Worm (Caenorhabditis elegans) whole organism, L4 larva: ENCODE results near the gene nhr-10.

Experiments
- D1046.2 ChIP-seq: fragments of 200-800 bp; sonication (Bioruptor generic); IDR thresholded peaks from 2 replicates; pipeline ENCODE4 v1.3.6; 2022; ENCODE audit warnings: missing genetic modification characterization, missing compliant biosample characterization
- F10B5.3 ChIP-seq: sonication (generic microtip); optimal IDR thresholded peaks from 2 replicates; lab custom pipeline; 2016; ENCODE audit warnings: mild to moderate bottlenecking, missing genetic modification characterization, missing compliant biosample characterization
- T20F7.1 ChIP-seq: fragments of 200-800 bp; sonication (Bioruptor generic); optimal IDR thresholded peaks from 2 replicates; lab custom pipeline; 2018; ENCODE audit warnings: mild to moderate bottlenecking, missing genetic modification characterization, missing compliant biosample characterization
- Y105C5A.15 ChIP-seq: fragments of 200-800 bp; sonication (Bioruptor generic); IDR thresholded peaks from 2 replicates; pipeline ENCODE4 v1.3.6; 2022; ENCODE audit warnings: missing genetic modification characterization, missing compliant biosample characterization
- Y48G9A.11 ChIP-seq: fragments of 200-800 bp; sonication (Bioruptor generic); IDR thresholded peaks from 2 replicates; pipeline ENCODE4 v1.3.6; 2022; ENCODE audit warnings: missing genetic modification reagents, missing genetic modification characterization, missing compliant biosample characterization
- Y5F2A.4 ChIP-seq: fragments of 200-800 bp; sonication (Bioruptor generic); optimal IDR thresholded peaks from 2 replicates; lab custom pipeline; 2018; ENCODE audit warnings: mild to moderate bottlenecking, missing genetic modification characterization, missing compliant biosample characterization
- ZK337.2 ChIP-seq: fragments of 200-800 bp; sonication (Bioruptor generic); IDR thresholded peaks from 2 replicates; pipeline ENCODE4 v1.3.6; 2022; ENCODE audit warnings: missing genetic modification reagents, missing genetic modification characterization, missing compliant biosample characterization
- aha-1 ChIP-seq: fragments of 150-350 bp; peaks from one replicate; lab custom pipeline; 2014; ENCODE audit warnings: missing biosample characterization, missing genetic modification characterization
- ceh-28 ChIP-seq: fragments of 150-350 bp; optimal IDR thresholded peaks from 2 replicates; lab custom pipeline; 2014; ENCODE audit warnings: missing biosample characterization, missing genetic modification reagents, missing genetic modification characterization
- ceh-62 ChIP-seq: sonication (generic microtip); optimal IDR thresholded peaks from 2 replicates; lab custom pipeline; 2017; ENCODE audit warnings: missing biosample characterization, missing genetic modification characterization
- ceh-82 ChIP-seq: sonication (generic microtip); optimal IDR thresholded peaks from 2 replicates; lab custom pipeline; 2017; ENCODE audit warnings: missing biosample characterization, missing genetic modification characterization
- ces-1 ChIP-seq: fragments of 150-350 bp; sonication (generic microtip); optimal IDR thresholded peaks from 4 replicates; lab custom pipeline; 2014; ENCODE audit warnings: missing biosample characterization, missing genetic modification reagents, missing genetic modification characterization
- cey-2 ChIP-seq: sonication (generic microtip); optimal IDR thresholded peaks from 3 replicates; lab custom pipeline; 2017; ENCODE audit warnings: missing genetic modification characterization, mild to moderate bottlenecking, missing compliant biosample characterization, antibody characterized with exemption, borderline replicate concordance; ENCODE audit not compliant: insufficient read depth
- ctbp-1 ChIP-seq: fragments of 200-800 bp; sonication (Bioruptor generic); IDR thresholded peaks from 2 replicates; pipeline ENCODE4 v1.3.6; 2022; ENCODE audit warnings: missing genetic modification reagents, missing genetic modification characterization, missing compliant biosample characterization
- daf-12 ChIP-seq: fragments of 150-350 bp; optimal IDR thresholded peaks from 2 replicates; lab custom pipeline; 2014; ENCODE audit warnings: missing biosample characterization, missing genetic modification reagents, missing genetic modification characterization
- daf-16 ChIP-seq, 3 experiments: sonication (generic microtip); optimal IDR thresholded peaks; 2 replicates each; lab custom pipeline; 2016 to 2017; ENCODE audit warnings: missing genetic modification characterization in 3 of 3, missing genetic modification reagents in 3 of 3, mild to moderate bottlenecking in 2 of 3, missing compliant biosample characterization in 2 of 3, missing biosample characterization in 1 of 3, moderate library complexity in 1 of 3
- daf-8 ChIP-seq: fragments of 200-800 bp; sonication (Bioruptor generic); IDR thresholded peaks from 2 replicates; pipeline ENCODE4 v1.3.6; 2022; ENCODE audit warnings: missing genetic modification characterization, missing compliant biosample characterization
- dmd-6 ChIP-seq: fragments of 200-800 bp; sonication (Bioruptor generic); IDR thresholded peaks from 2 replicates; pipeline ENCODE4 v1.3.6; 2022; ENCODE audit warnings: missing genetic modification reagents, missing genetic modification characterization, missing compliant biosample characterization
- dmd-8 ChIP-seq: fragments of 200-800 bp; sonication (Bioruptor generic); IDR thresholded peaks from 2 replicates; pipeline ENCODE4 v1.3.6; 2022; ENCODE audit warnings: missing genetic modification characterization, missing compliant biosample characterization
- dpl-1 ChIP-seq: fragments of 150-350 bp; optimal IDR thresholded peaks from 2 replicates; lab custom pipeline; 2014; ENCODE audit warnings: missing biosample characterization, missing genetic modification reagents, missing genetic modification characterization
- fos-1 ChIP-seq: fragments of 150-350 bp; optimal IDR thresholded peaks from 2 replicates; lab custom pipeline; 2014; ENCODE audit warnings: missing biosample characterization, missing genetic modification characterization
- hif-1 ChIP-seq, 2 experiments: sonication (generic microtip); optimal IDR thresholded peaks; 2 replicates each; lab custom pipeline; 2016 to 2017; ENCODE audit warnings: missing compliant biosample characterization in 2 of 2, missing genetic modification characterization in 2 of 2, missing genetic modification reagents in 2 of 2, missing genotype in 2 of 2, mild to moderate bottlenecking in 1 of 2
- hlh-11 ChIP-seq: fragments of 200-800 bp; sonication (Bioruptor generic); optimal IDR thresholded peaks from 2 replicates; lab custom pipeline; 2018; ENCODE audit warnings: mild to moderate bottlenecking, missing genetic modification characterization, missing compliant biosample characterization
- hlh-30 ChIP-seq: sonication (generic microtip); optimal IDR thresholded peaks from 2 replicates; lab custom pipeline; 2017; ENCODE audit warnings: antibody characterized with exemption, mild to moderate bottlenecking, missing genetic modification characterization, missing compliant biosample characterization; ENCODE audit not compliant: insufficient read depth
- hmg-1.1 ChIP-seq: fragments of 200-800 bp; sonication (Bioruptor generic); IDR thresholded peaks from 2 replicates; pipeline ENCODE4 v1.3.6; 2022; ENCODE audit warnings: missing genetic modification reagents, missing genetic modification characterization, missing compliant biosample characterization
- lin-38 ChIP-seq: fragments of 200-800 bp; sonication (Bioruptor generic); IDR thresholded peaks from 2 replicates; pipeline ENCODE4 v1.3.6; 2022; ENCODE audit warnings: missing genetic modification reagents, missing genetic modification characterization, missing compliant biosample characterization
- lin-39 ChIP-seq: fragments of 150-350 bp; optimal IDR thresholded peaks from 2 replicates; lab custom pipeline; 2014; ENCODE audit warnings: missing biosample characterization, missing genetic modification reagents, missing genetic modification characterization
- lsy-2 ChIP-seq, 2 experiments: fragments of 150-350 bp in 1 of 2; sonication (generic microtip) in 1 of 2; optimal IDR thresholded peaks; 2 replicates each; lab custom pipeline; 2014 to 2017; ENCODE audit warnings: missing biosample characterization in 2 of 2, missing genetic modification characterization in 2 of 2
- mdl-1 ChIP-seq, 2 experiments: fragments of 150-350 bp in 1 of 2; sonication (generic microtip) in 1 of 2; optimal IDR thresholded peaks; 2 replicates each; lab custom pipeline; 2014 to 2017; ENCODE audit warnings: missing biosample characterization in 2 of 2, missing genetic modification characterization in 2 of 2
- mdt-29 ChIP-seq: fragments of 200-800 bp; sonication (Bioruptor generic); IDR thresholded peaks from 2 replicates; pipeline ENCODE4 v1.3.6; 2022; ENCODE audit warnings: missing genetic modification reagents, missing genetic modification characterization, missing compliant biosample characterization
- mep-1 ChIP-seq: fragments of 150-350 bp; sonication (generic microtip); optimal IDR thresholded peaks from 3 replicates; lab custom pipeline; 2014; ENCODE audit warnings: missing biosample characterization, missing genetic modification characterization
- mxl-3 ChIP-seq: fragments of 200-800 bp; sonication (Bioruptor generic); optimal IDR thresholded peaks from 2 replicates; lab custom pipeline; 2018; ENCODE audit warnings: mild to moderate bottlenecking, missing genetic modification characterization, missing compliant biosample characterization
- nhr-102 ChIP-seq: sonication (generic microtip); optimal IDR thresholded peaks from 2 replicates; lab custom pipeline; 2016; ENCODE audit warnings: mild to moderate bottlenecking, missing genetic modification characterization, moderate library complexity, missing compliant biosample characterization
- nhr-11 ChIP-seq: fragments of 150-350 bp; optimal IDR thresholded peaks from 2 replicates; lab custom pipeline; 2014; ENCODE audit warnings: missing biosample characterization, missing genetic modification characterization
- nhr-111 ChIP-seq: fragments of 200-800 bp; sonication (Bioruptor generic); optimal IDR thresholded peaks from 2 replicates; lab custom pipeline; 2018; ENCODE audit warnings: mild to moderate bottlenecking, missing genetic modification characterization, missing compliant biosample characterization
- nhr-237 ChIP-seq: sonication (generic microtip); optimal IDR thresholded peaks from 2 replicates; lab custom pipeline; 2017; ENCODE audit warnings: missing biosample characterization, missing genetic modification characterization
- pqm-1 ChIP-seq: sonication (generic microtip); optimal IDR thresholded peaks from 2 replicates; lab custom pipeline; 2017; ENCODE audit warnings: missing biosample characterization, missing genetic modification characterization
- rbr-2 ChIP-seq: sonication (generic microtip); optimal IDR thresholded peaks from 2 replicates; lab custom pipeline; 2016; ENCODE audit warnings: missing genotype, missing genetic modification characterization, missing compliant biosample characterization
- saeg-2 ChIP-seq: fragments of 200-800 bp; sonication (Bioruptor generic); IDR thresholded peaks from 2 replicates; pipeline ENCODE4 v1.3.6; 2022; ENCODE audit warnings: missing genetic modification reagents, missing genetic modification characterization, missing compliant biosample characterization
- sdz-12 ChIP-seq: fragments of 200-800 bp; sonication (Bioruptor generic); optimal IDR thresholded peaks from 2 replicates; lab custom pipeline; 2018; ENCODE audit warnings: mild to moderate bottlenecking, missing genetic modification characterization, missing compliant biosample characterization
- skn-1 ChIP-seq: fragments of 150-350 bp; optimal IDR thresholded peaks from 2 replicates; lab custom pipeline; 2014; ENCODE audit warnings: missing biosample characterization, missing genetic modification characterization
- spr-1 ChIP-seq: sonication (generic microtip); optimal IDR thresholded peaks from 2 replicates; lab custom pipeline; 2016; ENCODE audit warnings: mild to moderate bottlenecking, missing genetic modification characterization, missing compliant biosample characterization
- unc-130 ChIP-seq: sonication (generic microtip); optimal IDR thresholded peaks from 2 replicates; lab custom pipeline; 2016; ENCODE audit warnings: missing genetic modification reagents, missing genetic modification characterization, missing compliant biosample characterization
- unc-39 ChIP-seq: sonication (generic microtip); optimal IDR thresholded peaks from 2 replicates; lab custom pipeline; 2017; ENCODE audit warnings: missing biosample characterization, missing genetic modification characterization
- unc-62 ChIP-seq, 3 experiments: fragments of 150-350 bp in 1 of 3; sonication (generic microtip); optimal IDR thresholded peaks in 2 of 3; peaks in 1 of 3; 1 replicate in 1 of 3; 2 replicates in 2 of 3; lab custom pipeline; 2014 to 2017; ENCODE audit warnings: missing biosample characterization in 3 of 3, missing genetic modification characterization in 3 of 3, missing genetic modification reagents in 3 of 3, missing genotype in 1 of 3
- vab-7 ChIP-seq: fragments of 200-800 bp; sonication (Bioruptor generic); IDR thresholded peaks from 2 replicates; pipeline ENCODE4 v1.3.6; 2022; ENCODE audit warnings: missing genetic modification reagents, missing genetic modification characterization, missing compliant biosample characterization
- zfp-2 ChIP-seq: sonication (generic microtip); optimal IDR thresholded peaks from 2 replicates; lab custom pipeline; 2016; ENCODE audit warnings: mild to moderate bottlenecking, missing genetic modification characterization, missing compliant biosample characterization
- zfp-3 ChIP-seq: fragments of 200-800 bp; sonication (Bioruptor generic); conservative IDR thresholded peaks from 2 replicates; pipeline ENCODE4 v1.3.6; 2022; ENCODE audit warnings: missing genetic modification reagents, missing genetic modification characterization, missing compliant biosample characterization
- zip-11 ChIP-seq: fragments of 200-800 bp; sonication (Bioruptor generic); IDR thresholded peaks from 2 replicates; pipeline ENCODE4 v1.3.6; 2022; ENCODE audit warnings: missing genetic modification characterization, missing compliant biosample characterization
- zip-2 ChIP-seq: fragments of 150-350 bp; optimal IDR thresholded peaks from 2 replicates; lab custom pipeline; 2014; ENCODE audit warnings: missing biosample characterization, missing genetic modification characterization

nhr-10 gene

DNA sequence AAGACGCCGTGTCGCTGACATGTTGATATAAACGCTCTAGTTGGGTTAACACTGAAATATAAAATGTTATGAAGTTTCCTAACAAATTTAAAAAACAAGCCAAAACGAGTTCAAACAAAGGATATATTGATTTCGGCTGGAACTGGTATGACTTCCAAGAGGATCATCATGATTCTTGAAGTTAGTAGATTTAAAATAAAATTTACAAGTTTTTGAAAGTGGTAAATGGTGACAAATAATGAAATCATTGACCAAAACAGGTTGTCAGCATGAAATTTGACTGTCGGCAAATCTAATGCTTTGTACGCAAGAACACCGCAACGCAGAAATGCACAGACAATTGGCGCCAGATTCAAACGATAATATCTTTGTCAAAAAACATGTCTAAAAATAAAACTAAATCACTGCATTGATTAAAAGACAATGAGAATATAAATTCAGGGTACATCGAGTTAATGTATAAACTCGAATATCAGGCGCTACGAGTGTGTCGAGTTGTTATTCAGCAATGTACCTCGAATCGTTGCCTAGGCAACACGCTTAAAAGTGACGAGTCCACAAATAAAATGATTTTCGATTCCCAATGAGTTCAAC is 46.6 kb downstream of the nhr-10 start, which contains the start of the genes ubc-18 and R01H2.8:
Gene ubc-18 (minus strand): TSS at position 51 of the 594 bp plus-strand sequence.
Gene R01H2.8 (plus strand): TSS at position 544 of the 594 bp plus-strand sequence.
- TF ChIP-seq dmd-8 (GFP tag; lab: Robert Waterston, UW) (no peak), vab-7 (no peak), aha-1 (no peak), hlh-11 (tag; lab: Kevin White, UChicago) (no peak), zfp-3 (GFP tag; lab: Robert Waterston, UW) (no peak), fos-1 (tag; lab: Kevin White, UChicago) (no peak), daf-12 (tag; lab: Kevin White, UChicago) (no peak), zip-2 (no peak), daf-8 (GFP tag; lab: Robert Waterston, UW) (no peak), sdz-12 (GFP tag; lab: Kevin White, UChicago) (no peak), lin-38 (GFP tag; lab: Robert Waterston, UW) (peak; percentile 53), zip-11 (GFP tag; lab: Robert Waterston, UW) (no peak), nhr-237 (tag; lab: Kevin White, UChicago) (no peak), hlh-30 (tag; lab: Kevin White, UChicago) (peak; percentile 16), ces-1 (GFP tag; lab: Kevin White, UChicago) (no peak), unc-39 (tag; lab: Kevin White, UChicago) (no peak), rbr-2 (tag; lab: Kevin White, UChicago) (no peak), nhr-111 (GFP tag; lab: Kevin White, UChicago) (no peak), dpl-1 (GFP tag; lab: Kevin White, UChicago) (peak; percentile 91), skn-1 (tag; lab: Kevin White, UChicago) (no peak), lin-39 (no peak), Y48G9A.11 (GFP tag; lab: Robert Waterston, UW) (no peak), T20F7.1 (GFP tag; lab: Kevin White, UChicago) (peak; percentile 20), ceh-62 (tag; lab: Kevin White, UChicago) (no peak), mep-1 (tag; lab: Kevin White, UChicago) (peak; percentile 5), nhr-11 (tag; lab: Kevin White, UChicago) (no peak), dmd-6 (GFP tag; lab: Robert Waterston, UW) (no peak), ceh-82 (no peak), nhr-102 (tag; lab: Kevin White, UChicago) (no peak), unc-62 (GFP tag; optimal IDR thresholded peaks at IDR 0.05 in 1 of 2; lab: Kevin White, UChicago) (no peak), unc-62 (tag; optimal IDR thresholded peaks at IDR 0.05; lab: Kevin White, UChicago) (no peak), lsy-2 (tag; optimal IDR thresholded peaks at IDR 0.05; lab: Kevin White, UChicago) (peak in 1 of 2 experiments; percentile 63), mdt-29 (no peak), D1046.2 (GFP tag; lab: Robert Waterston, UW) (no peak), ctbp-1 (GFP tag; lab: Robert Waterston, UW) (no peak), hif-1 (tag; optimal IDR thresholded peaks at IDR 0.05; lab: Kevin White, UChicago) (no peak), mxl-3 (GFP tag; lab: Kevin White, UChicago) (no peak), Y105C5A.15 (GFP tag; lab: Robert Waterston, UW) (no peak), hmg-1.1 (no peak), spr-1 (tag; lab: Kevin White, UChicago) (no peak), ZK337.2 (no peak), zfp-2 (tag; lab: Kevin White, UChicago) (no peak), cey-2 (no peak), pqm-1 (tag; lab: Kevin White, UChicago) (no peak), mdl-1 (tag; optimal IDR thresholded peaks at IDR 0.05; lab: Kevin White, UChicago) (no peak), saeg-2 (GFP tag; lab: Robert Waterston, UW) (no peak), ceh-28 (tag; lab: Kevin White, UChicago) (no peak), Y5F2A.4 (GFP tag; lab: Kevin White, UChicago) (no peak), F10B5.3 (no peak), unc-130 (GFP tag; lab: Kevin White, UChicago) (no peak), daf-16 (GFP tag; optimal IDR thresholded peaks at IDR 0.05; lab: Kevin White, UChicago) (no peak), daf-16 (tag; optimal IDR thresholded peaks at IDR 0.05; lab: Kevin White, UChicago) (peak; percentile 48)
